Worm (Caenorhabditis elegans): ENCODE data around the gene R02C2.7.

DNA sequence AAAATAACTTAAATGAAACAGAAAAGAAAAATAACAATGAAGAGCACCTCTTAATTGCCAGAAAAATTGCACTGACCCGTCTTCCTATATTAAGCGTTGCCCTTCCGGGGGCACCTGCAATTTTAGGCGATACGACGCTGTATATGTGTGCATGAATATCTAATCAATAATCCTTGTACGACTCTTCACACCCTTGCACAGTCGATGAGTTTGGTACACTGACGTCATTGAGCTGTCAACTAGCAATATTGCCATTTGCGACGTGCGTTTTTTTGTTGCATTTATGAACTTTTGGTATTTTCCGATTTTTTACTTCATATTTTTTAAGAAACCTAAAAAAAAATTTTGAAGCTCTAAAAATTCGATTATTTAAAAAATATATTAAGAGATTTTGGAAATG is 3.7 kb upstream of the R02C2.7 start, which contains the start of gene kin-34:
- TF ChIP-seq zfp-3 (GFP tag; conservative IDR thresholded peaks at IDR 0.05): no peak
- TF ChIP-seq dpl-1 (GFP tag; optimal IDR thresholded peaks at IDR 0.05): no peak
